Fruit fly (Drosophila melanogaster): ENCODE measurements around the gene CG2100.

CG2100 gene

dm6 chr3R:5778731-5779593, 42.8 kb upstream of the CG2100 start, which contains the start of gene jagn (continued):
- TF ChIP-seq Ptx1 (GFP tag; IDR thresholded peaks at IDR 0.05) (peak; percentile 63), Fer1 (GFP tag; optimal IDR thresholded peaks at IDR 0.05) (peak; percentile 39), CG9797 (GFP tag; optimal IDR thresholded peaks at IDR 0.05) (peak; percentile 48), wor (GFP tag; IDR thresholded peaks at IDR 0.05) (no peak), cas (GFP tag; IDR thresholded peaks at IDR 0.05) (no peak), tap (tag; optimal IDR thresholded peaks at IDR 0.05) (peak; percentile 44), CG11560 (tag; IDR thresholded peaks at IDR 0.05) (0 out of 3 replicates have a peak, but pooled peaks have one; percentile 38), pros (GFP tag; optimal IDR thresholded peaks at IDR 0.05) (no peak), Ravus (GFP tag; IDR thresholded peaks at IDR 0.05) (no peak), CG10462 (GFP tag; optimal IDR thresholded peaks at IDR 0.05) (peak; percentile 62), CG11247 (GFP tag; IDR thresholded peaks at IDR 0.05) (peak; percentile 64), Six4 (GFP tag; optimal IDR thresholded peaks at IDR 0.05) (peak; percentile 32), Optix (GFP tag; IDR thresholded peaks at IDR 0.05) (peak; percentile 53; the same call in 1 of the 3 replicates), CG11398 (GFP tag; optimal IDR thresholded peaks at IDR 0.05) (peak; percentile 36), CrebB (tag; optimal IDR thresholded peaks at IDR 0.05) (peak; percentile 66), pb (GFP tag; optimal IDR thresholded peaks at IDR 0.05) (peak; percentile 14), grau (tag; optimal IDR thresholded peaks at IDR 0.05) (peak; percentile 55), croc (GFP tag; conservative IDR thresholded peaks at IDR 0.05) (no peak), Sin3A (optimal IDR thresholded peaks at IDR 0.05) (peak; percentile 75), hbn (GFP tag; IDR thresholded peaks at IDR 0.05; ENCODE audit: partially characterized antibody) (peak; percentile 99), CG31365 (tag; optimal IDR thresholded peaks at IDR 0.05) (no peak), CHES-1-like (GFP tag; optimal IDR thresholded peaks at IDR 0.05) (peak; percentile 74), bsh (GFP tag; optimal IDR thresholded peaks at IDR 0.05) (peak in 1 of 2 experiments; percentile 37), tx (GFP tag; optimal IDR thresholded peaks at IDR 0.05) (peak; percentile 48), disco-r (GFP tag; optimal IDR thresholded peaks at IDR 0.05) (no peak), BtbVII (GFP tag; optimal IDR thresholded peaks at IDR 0.05) (no peak), Kr (GFP tag; optimal IDR thresholded peaks at IDR 0.05) (no peak), Lpt (GFP tag; optimal IDR thresholded peaks at IDR 0.05) (no peak), Dip2 (GFP tag; IDR thresholded peaks at IDR 0.05) (no peak), Bdp1 (GFP tag; optimal IDR thresholded peaks at IDR 0.05) (peak; percentile 33), fd96Cb (tag; optimal IDR thresholded peaks at IDR 0.05) (no peak), crol (GFP tag; IDR thresholded peaks at IDR 0.05) (no peak; the same call in 1 of the 2 replicates), tio (GFP tag; optimal IDR thresholded peaks at IDR 0.05) (no peak), ttk (GFP tag; IDR thresholded peaks at IDR 0.05) (peak; percentile 58), bigmax (GFP tag; optimal IDR thresholded peaks at IDR 0.05) (peak; percentile 35), CG4424 (GFP tag; optimal IDR thresholded peaks at IDR 0.05) (peak; percentile 47), CG32772 (GFP tag; IDR thresholded peaks at IDR 0.05) (0 out of 2 replicates have a peak, but pooled peaks have one; percentile 38), CG2116 (GFP tag; optimal IDR thresholded peaks at IDR 0.05) (peak; percentile 76), CG1792 (GFP tag; optimal IDR thresholded peaks at IDR 0.05) (peak; percentile 35), CG12236 (GFP tag; optimal IDR thresholded peaks at IDR 0.05) (no peak), CG8944 (GFP tag; optimal IDR thresholded peaks at IDR 0.05) (peak; percentile 71), CG6683 (GFP tag; optimal IDR thresholded peaks at IDR 0.05) (peak; percentile 10), CG3281 (GFP tag; optimal IDR thresholded peaks at IDR 0.05) (peak; percentile 35), Eip74EF (GFP tag; optimal IDR thresholded peaks at IDR 0.05) (peak in 1 of 2 experiments; percentile 15), phol (tag; optimal IDR thresholded peaks at IDR 0.05) (peak; percentile 49), D (optimal IDR thresholded peaks at IDR 0.05) (no peak), D (GFP tag; optimal IDR thresholded peaks at IDR 0.05) (no peak), CG18764 (GFP tag; optimal IDR thresholded peaks at IDR 0.05) (peak; percentile 44), chif (GFP tag; optimal IDR thresholded peaks at IDR 0.05) (peak in 1 of 2 experiments; percentile 33), Hr39 (optimal IDR thresholded peaks at IDR 0.05) (no peak)

Measured in whole organism, embryonic.